Worm (Caenorhabditis elegans): ENCODE data around the gene nhr-13.
A peak's percentile ranks its signal among the peaks of the same experiment; 100 is the strongest.

Gene nhr-13

ce11 chrV:2207527-2207926 lies 15.2 kb downstream of the nhr-13 start:
- TF ChIP-seq dao-5 (tag; optimal IDR thresholded peaks at IDR 0.05), result no peak
- no peak for TF ChIP-seq W03F9.2 (tag; optimal IDR thresholded peaks at IDR 0.05)
- TF ChIP-seq him-1 (tag; optimal IDR thresholded peaks at IDR 0.05), result no peak

- no peak for TF ChIP-seq him-1 (tag; optimal IDR thresholded peaks at IDR 0.05)
- no peak for TF ChIP-seq dao-5 (tag; optimal IDR thresholded peaks at IDR 0.05)
- TF ChIP-seq W03F9.2 (tag; optimal IDR thresholded peaks at IDR 0.05), result no peak
Observed at ce11 chrV:2211936-2212335, 19.7 kb downstream of the nhr-13 start, which contains the start of gene nhr-133. Gene nhr-133 (minus strand): TSS chrV:2212118.

- TF ChIP-seq dao-5 (tag; optimal IDR thresholded peaks at IDR 0.05), result no peak
- TF ChIP-seq W03F9.2 (tag; optimal IDR thresholded peaks at IDR 0.05), result peak; percentile 33
- TF ChIP-seq him-1 (tag; optimal IDR thresholded peaks at IDR 0.05), result no peak
Observed at ce11 chrV:2214428-2215038, 22.2 kb downstream of the nhr-13 start, which contains the start of gene nhr-184. Gene nhr-184 (minus strand): TSS chrV:2214478.

ce11 chrV:2215352-2215751 lies 23.1 kb downstream of the nhr-13 start, which contains the start of gene nstp-8:
Gene nstp-8 (plus strand): TSS chrV:2215652.
- TF ChIP-seq dao-5 (tag; optimal IDR thresholded peaks at IDR 0.05) (no peak), him-1 (tag; optimal IDR thresholded peaks at IDR 0.05) (no peak), W03F9.2 (tag; optimal IDR thresholded peaks at IDR 0.05) (no peak)

ce11 chrV:2216927-2217326 lies 24.6 kb downstream of the nhr-13 start:
- TF ChIP-seq W03F9.2 (tag; optimal IDR thresholded peaks at IDR 0.05) (no peak), him-1 (tag; optimal IDR thresholded peaks at IDR 0.05) (no peak), dao-5 (tag; optimal IDR thresholded peaks at IDR 0.05) (no peak)

ce11 chrV:2218803-2219202 lies 26.5 kb downstream of the nhr-13 start, which contains the start of gene nhr-56:
Gene nhr-56 (plus strand): TSS chrV:2219004.
- TF ChIP-seq him-1 (tag; optimal IDR thresholded peaks at IDR 0.05) (no peak), W03F9.2 (tag; optimal IDR thresholded peaks at IDR 0.05) (no peak), dao-5 (tag; optimal IDR thresholded peaks at IDR 0.05) (no peak)

- TF ChIP-seq him-1 (tag; optimal IDR thresholded peaks at IDR 0.05) (no peak), W03F9.2 (tag; optimal IDR thresholded peaks at IDR 0.05) (no peak), dao-5 (tag; optimal IDR thresholded peaks at IDR 0.05) (no peak)
Observed at ce11 chrV:2221764-2222163, 29.5 kb downstream of the nhr-13 start, which contains the start of gene nhr-128. Gene nhr-128 (plus strand): TSS chrV:2222064.

ce11 chrV:2225130-2225529 lies 32.8 kb downstream of the nhr-13 start, which contains the start of gene nhr-103:
Gene nhr-103 (plus strand): TSS chrV:2225430.
- TF ChIP-seq him-1 (tag; optimal IDR thresholded peaks at IDR 0.05), result no peak
- TF ChIP-seq dao-5 (tag; optimal IDR thresholded peaks at IDR 0.05), result no peak
- no peak for TF ChIP-seq W03F9.2 (tag; optimal IDR thresholded peaks at IDR 0.05)

- TF ChIP-seq dao-5 (tag; optimal IDR thresholded peaks at IDR 0.05), result no peak
- no peak for TF ChIP-seq him-1 (tag; optimal IDR thresholded peaks at IDR 0.05)
- no peak for TF ChIP-seq W03F9.2 (tag; optimal IDR thresholded peaks at IDR 0.05)
Observed at ce11 chrV:2226903-2227302, 34.6 kb downstream of the nhr-13 start, which contains the start of gene nhr-18. Gene nhr-18 (plus strand): TSS chrV:2227203.

ce11 chrV:2228781-2229180 lies 36.5 kb downstream of the nhr-13 start, which contains the start of gene nhr-126:
Gene nhr-126 (plus strand): TSS chrV:2229081.
- TF ChIP-seq W03F9.2 (tag; optimal IDR thresholded peaks at IDR 0.05) (no peak), him-1 (tag; optimal IDR thresholded peaks at IDR 0.05) (no peak), dao-5 (tag; optimal IDR thresholded peaks at IDR 0.05) (no peak)

ce11 chrV:2230912-2231311 lies 38.6 kb downstream of the nhr-13 start, which contains the start of gene nhr-134:
Gene nhr-134 (plus strand): TSS chrV:2231223.
- TF ChIP-seq dao-5 (tag; optimal IDR thresholded peaks at IDR 0.05) (no peak), W03F9.2 (tag; optimal IDR thresholded peaks at IDR 0.05) (no peak), him-1 (tag; optimal IDR thresholded peaks at IDR 0.05) (no peak)

ce11 chrV:2233177-2233576 lies 40.9 kb downstream of the nhr-13 start, which contains the start of gene nhr-96:
Gene nhr-96 (plus strand): TSS chrV:2233477.
- TF ChIP-seq dao-5 (tag; optimal IDR thresholded peaks at IDR 0.05) (no peak), him-1 (tag; optimal IDR thresholded peaks at IDR 0.05) (no peak), W03F9.2 (tag; optimal IDR thresholded peaks at IDR 0.05) (no peak)

ce11 chrV:2235848-2236247 lies 43.6 kb downstream of the nhr-13 start, which contains the start of gene cyp-33C4:
Gene cyp-33C4 (plus strand): TSS chrV:2236140.
- TF ChIP-seq dao-5 (tag; optimal IDR thresholded peaks at IDR 0.05) (no peak), W03F9.2 (tag; optimal IDR thresholded peaks at IDR 0.05) (no peak), him-1 (tag; optimal IDR thresholded peaks at IDR 0.05) (no peak)

ce11 chrV:2238012-2238411 lies 45.7 kb downstream of the nhr-13 start:
- no peak for TF ChIP-seq dao-5 (tag; optimal IDR thresholded peaks at IDR 0.05)
- no peak for TF ChIP-seq W03F9.2 (tag; optimal IDR thresholded peaks at IDR 0.05)
- TF ChIP-seq him-1 (tag; optimal IDR thresholded peaks at IDR 0.05), result no peak
